Worm (Caenorhabditis elegans) whole organism, mixed stage, embryonic: ENCODE data around the gene F32A11.1.

Experiments used
- blmp-1 ChIP-seq: fragments of 150-350 bp; optimal IDR thresholded peaks from 2 replicates; lab custom pipeline; 2014; ENCODE audit warnings: missing biosample characterization, missing genetic modification characterization
- ces-1 ChIP-seq: fragments of 150-350 bp; optimal IDR thresholded peaks from 2 replicates; lab custom pipeline; 2014; ENCODE audit warnings: missing biosample characterization, missing genetic modification reagents, missing genetic modification characterization
- elt-1 ChIP-seq: sonication (generic microtip); optimal IDR thresholded peaks from 2 replicates; lab custom pipeline; 2017; ENCODE audit warnings: missing genetic modification characterization, mild to moderate bottlenecking, missing compliant biosample characterization, antibody characterized with exemption, moderate library complexity, borderline replicate concordance; ENCODE audit not compliant: insufficient read depth
- lin-13 ChIP-seq: fragments of 150-350 bp; optimal IDR thresholded peaks from 2 replicates; lab custom pipeline; 2014; ENCODE audit warnings: missing biosample characterization, missing genetic modification characterization
- mep-1 ChIP-seq: fragments of 150-350 bp; optimal IDR thresholded peaks from 2 replicates; lab custom pipeline; 2017; ENCODE audit warnings: missing biosample characterization, missing genetic modification reagents, missing genetic modification characterization, inconsistent platforms
- pha-4 ChIP-seq: fragments of 150-350 bp; optimal IDR thresholded peaks from 2 replicates; lab custom pipeline; 2018; ENCODE audit warnings: missing biosample characterization, missing genetic modification reagents, missing genetic modification characterization
- sptf-1 ChIP-seq: sonication (generic microtip); optimal IDR thresholded peaks from 2 replicates; lab custom pipeline; 2017; ENCODE audit warnings: mild to moderate bottlenecking, missing genetic modification characterization, moderate library complexity, missing compliant biosample characterization
- unc-39 ChIP-seq: fragments of 150-350 bp; optimal IDR thresholded peaks from 2 replicates; lab custom pipeline; 2014; ENCODE audit warnings: missing biosample characterization, missing genetic modification characterization
- unc-62 ChIP-seq: fragments of 150-350 bp; optimal IDR thresholded peaks from 2 replicates; lab custom pipeline; 2014; ENCODE audit warnings: missing biosample characterization, missing genetic modification reagents, missing genetic modification characterization

ce11 chrII:13195706-13196417, 38.7 kb downstream of the F32A11.1 start:
- TF ChIP-seq pha-4 (tag; lab: Kevin White, UChicago) (no peak), unc-62 (no peak), lin-13 (tag; lab: Kevin White, UChicago) (no peak), elt-1 (no peak), blmp-1 (no peak), ces-1 (no peak), mep-1 (tag; lab: Kevin White, UChicago) (no peak), sptf-1 (tag; lab: Kevin White, UChicago) (no peak), unc-39 (tag; lab: Kevin White, UChicago) (no peak)
